Fruit fly (Drosophila melanogaster): Measurements from ENCODE around the gene rumi.

dm6 chr3R:22768633-22769032 is 18.2 kb upstream of the rumi start, which contains the start of gene CG43091:
- TF ChIP-seq CG8159 (tag; optimal IDR thresholded peaks at IDR 0.05) (no peak), D1 (tag; optimal IDR thresholded peaks at IDR 0.05) (no peak), Snoo (tag; optimal IDR thresholded peaks at IDR 0.05) (no peak), CG9948 (tag; optimal IDR thresholded peaks at IDR 0.05) (no peak), CG4496 (GFP tag; IDR thresholded peaks at IDR 0.05) (no peak), CG15710 (tag; optimal IDR thresholded peaks at IDR 0.05) (no peak), CG12605 (GFP tag; IDR thresholded peaks at IDR 0.05) (no peak), EcR (GFP tag; optimal IDR thresholded peaks at IDR 0.05) (no peak), Ets98B (GFP tag; IDR thresholded peaks at IDR 0.05) (no peak)

All from whole organism, pupa.